Worm (Caenorhabditis elegans) whole organism, L1 larva: ENCODE measurements around the gene Y75B8A.13.
A peak's percentile ranks its signal among the peaks of the same experiment; 100 is the strongest.

Source experiments
- C16A3.4 ChIP-seq: fragments of 150-350 bp; optimal IDR thresholded peaks from 2 replicates; lab custom pipeline; 2014; ENCODE audit warnings: missing biosample characterization, missing genetic modification characterization
- C34B4.2 ChIP-seq: sonication (generic microtip); optimal IDR thresholded peaks from 2 replicates; lab custom pipeline; 2017; ENCODE audit warnings: mild to moderate bottlenecking, missing genetic modification characterization, missing compliant biosample characterization
- F16B12.6 ChIP-seq: fragments of 150-350 bp; optimal IDR thresholded peaks from 2 replicates; lab custom pipeline; 2014; ENCODE audit warnings: missing biosample characterization, missing genetic modification characterization
- ama-1 ChIP-seq: fragments of 150-350 bp; optimal IDR thresholded peaks from 2 replicates; lab custom pipeline; 2014
- ceh-63 ChIP-seq: fragments of 200-800 bp; sonication (Bioruptor generic); optimal IDR thresholded peaks from 2 replicates; lab custom pipeline; 2018; ENCODE audit warnings: mild to moderate bottlenecking, missing genetic modification characterization, missing compliant biosample characterization
- ceh-8 ChIP-seq: fragments of 200-800 bp; sonication (Bioruptor generic); optimal IDR thresholded peaks from 2 replicates; lab custom pipeline; 2018; ENCODE audit warnings: mild to moderate bottlenecking, missing genetic modification characterization, moderate library complexity, missing compliant biosample characterization
- ceh-82 ChIP-seq, 3 experiments: fragments of 150-350 bp in 1 of 3; sonication (generic microtip) in 2 of 3; optimal IDR thresholded peaks; 2 replicates each; lab custom pipeline; 2014 to 2017; ENCODE audit warnings: missing biosample characterization in 3 of 3, missing genetic modification characterization in 3 of 3
- ceh-88 ChIP-seq: fragments of 200-800 bp; sonication (Bioruptor generic); IDR thresholded peaks from 2 replicates; pipeline ENCODE4 v1.3.6; 2022; ENCODE audit warnings: missing genetic modification characterization, missing compliant biosample characterization
- ces-1 ChIP-seq: fragments of 150-350 bp; optimal IDR thresholded peaks from 2 replicates; lab custom pipeline; 2014; ENCODE audit warnings: missing biosample characterization, missing genetic modification reagents, missing genetic modification characterization
- dpl-1 ChIP-seq, 3 experiments: fragments of 150-350 bp in 2 of 3; sonication (generic microtip) in 1 of 3; optimal IDR thresholded peaks; 2 replicates each; lab custom pipeline; 2014 to 2017; ENCODE audit warnings: missing biosample characterization in 3 of 3, missing genetic modification characterization in 3 of 3, missing genetic modification reagents in 3 of 3
- dsc-1 ChIP-seq: sonication (generic microtip); optimal IDR thresholded peaks from 2 replicates; lab custom pipeline; 2016; ENCODE audit warnings: mild to moderate bottlenecking, missing genetic modification characterization, missing compliant biosample characterization
- efl-1 ChIP-seq, 4 experiments: fragments of 150-350 bp; optimal IDR thresholded peaks in 3 of 4; peaks in 1 of 4; 1 replicate in 1 of 4; 2 replicates in 3 of 4; lab custom pipeline; 2014; ENCODE audit warnings: missing biosample characterization in 2 of 4, missing genetic modification characterization in 2 of 4, missing genetic modification reagents in 2 of 4
- fkh-10 ChIP-seq: sonication (generic microtip); optimal IDR thresholded peaks from 2 replicates; lab custom pipeline; 2017; ENCODE audit warnings: missing biosample characterization, missing genetic modification reagents, missing genetic modification characterization
- fkh-4 ChIP-seq: sonication (generic microtip); optimal IDR thresholded peaks from 2 replicates; lab custom pipeline; 2016; ENCODE audit warnings: missing compliant biosample characterization, missing genetic modification characterization, borderline replicate concordance
- fkh-8 ChIP-seq: sonication (generic microtip); optimal IDR thresholded peaks from 2 replicates; lab custom pipeline; 2016; ENCODE audit warnings: mild to moderate bottlenecking, missing genetic modification characterization, missing compliant biosample characterization
- fos-1 ChIP-seq: fragments of 150-350 bp; optimal IDR thresholded peaks from 2 replicates; lab custom pipeline; 2014; ENCODE audit warnings: missing biosample characterization, missing genetic modification characterization
- hlh-4 ChIP-seq: sonication (generic microtip); optimal IDR thresholded peaks from 2 replicates; lab custom pipeline; 2016; ENCODE audit warnings: mild to moderate bottlenecking, missing genetic modification characterization, missing compliant biosample characterization
- hpl-2 ChIP-seq: fragments of 150-350 bp; optimal IDR thresholded peaks from 2 replicates; lab custom pipeline; 2014; ENCODE audit warnings: missing biosample characterization, missing genetic modification reagents, missing genetic modification characterization
- jun-1 ChIP-seq: fragments of 150-350 bp; optimal IDR thresholded peaks from 2 replicates; lab custom pipeline; 2014; ENCODE audit warnings: missing biosample characterization, missing genetic modification reagents, missing genetic modification characterization
- lin-14 ChIP-seq: fragments of 200-800 bp; sonication (Bioruptor generic); optimal IDR thresholded peaks from 2 replicates; lab custom pipeline; 2018; ENCODE audit warnings: mild to moderate bottlenecking, missing genetic modification characterization, moderate library complexity, missing compliant biosample characterization
- lin-15B ChIP-seq: fragments of 150-350 bp; sonication (generic microtip); optimal IDR thresholded peaks from 3 replicates; lab custom pipeline; 2014; ENCODE audit warnings: missing biosample characterization, missing genetic modification characterization
- lsy-2 ChIP-seq, 2 experiments: fragments of 150-350 bp; optimal IDR thresholded peaks; 2 replicates each; lab custom pipeline; 2014; ENCODE audit warnings: missing biosample characterization in 2 of 2, missing genetic modification characterization in 2 of 2
- mab-9 ChIP-seq: fragments of 200-800 bp; sonication (Bioruptor generic); IDR thresholded peaks from 2 replicates; pipeline ENCODE4 v1.3.6; 2022; ENCODE audit warnings: missing genetic modification reagents, missing genetic modification characterization, missing compliant biosample characterization
- mdl-1 ChIP-seq, 2 experiments: fragments of 150-350 bp; optimal IDR thresholded peaks; 2 replicates each; lab custom pipeline; 2014 to 2017; ENCODE audit warnings: missing biosample characterization in 2 of 2, missing genetic modification characterization in 2 of 2, inconsistent platforms in 1 of 2
- mef-2 ChIP-seq: fragments of 150-350 bp; optimal IDR thresholded peaks from 2 replicates; lab custom pipeline; 2014; ENCODE audit warnings: missing biosample characterization, missing genetic modification characterization
- mep-1 ChIP-seq: fragments of 150-350 bp; optimal IDR thresholded peaks from 2 replicates; lab custom pipeline; 2014; ENCODE audit warnings: missing biosample characterization, missing genetic modification characterization
- nhr-11 ChIP-seq: fragments of 150-350 bp; optimal IDR thresholded peaks from 2 replicates; lab custom pipeline; 2014; ENCODE audit warnings: missing biosample characterization, missing genetic modification characterization
- nhr-12 ChIP-seq: sonication (generic microtip); optimal IDR thresholded peaks from 2 replicates; lab custom pipeline; 2017; ENCODE audit warnings: missing biosample characterization, missing genetic modification characterization
- nhr-20 ChIP-seq: sonication (generic microtip); optimal IDR thresholded peaks from 2 replicates; lab custom pipeline; 2016; ENCODE audit warnings: mild to moderate bottlenecking, missing genetic modification characterization, missing compliant biosample characterization
- nhr-237 ChIP-seq: fragments of 150-350 bp; optimal IDR thresholded peaks from 2 replicates; lab custom pipeline; 2014; ENCODE audit warnings: missing biosample characterization, missing genetic modification characterization
- nhr-47 ChIP-seq: sonication (generic microtip); optimal IDR thresholded peaks from 2 replicates; lab custom pipeline; 2016; ENCODE audit warnings: mild to moderate bottlenecking, missing genetic modification characterization, moderate library complexity, missing compliant biosample characterization
- nhr-71 ChIP-seq: sonication (generic microtip); optimal IDR thresholded peaks from 2 replicates; lab custom pipeline; 2016; ENCODE audit warnings: mild to moderate bottlenecking, missing genetic modification characterization, moderate library complexity, missing compliant biosample characterization
- nhr-76 ChIP-seq: sonication (generic microtip); optimal IDR thresholded peaks from 2 replicates; lab custom pipeline; 2017; ENCODE audit warnings: missing biosample characterization, missing genetic modification characterization
- nhr-77 ChIP-seq: fragments of 150-350 bp; optimal IDR thresholded peaks from 2 replicates; lab custom pipeline; 2014; ENCODE audit warnings: missing biosample characterization, missing genetic modification characterization
- nhr-85 ChIP-seq: sonication (generic microtip); peaks from one replicate; lab custom pipeline; 2016; ENCODE audit warnings: missing genetic modification characterization, inconsistent platforms, missing compliant biosample characterization
- pag-3 ChIP-seq: sonication (generic microtip); optimal IDR thresholded peaks from 2 replicates; lab custom pipeline; 2017; ENCODE audit warnings: missing genetic modification characterization, mild to moderate bottlenecking, missing compliant biosample characterization, antibody characterized with exemption, borderline replicate concordance; ENCODE audit not compliant: insufficient read depth
- pax-3 ChIP-seq: fragments of 200-800 bp; sonication (Bioruptor generic); optimal IDR thresholded peaks from 2 replicates; lab custom pipeline; 2018; ENCODE audit warnings: mild to moderate bottlenecking, missing genetic modification characterization, moderate library complexity, missing compliant biosample characterization
- pqm-1 ChIP-seq: sonication (generic microtip); optimal IDR thresholded peaks from 3 replicates; lab custom pipeline; 2017; ENCODE audit warnings: missing biosample characterization, missing genetic modification characterization
- rnt-1 ChIP-seq: sonication (generic microtip); optimal IDR thresholded peaks from 2 replicates; lab custom pipeline; 2016; ENCODE audit warnings: mild to moderate bottlenecking, missing genetic modification characterization, moderate library complexity, missing compliant biosample characterization
- skn-1 ChIP-seq: fragments of 150-350 bp; optimal IDR thresholded peaks from 2 replicates; lab custom pipeline; 2014; ENCODE audit warnings: missing biosample characterization, missing genetic modification characterization
- snpc-4 ChIP-seq: fragments of 150-350 bp; optimal IDR thresholded peaks from 2 replicates; lab custom pipeline; 2014; ENCODE audit warnings: missing biosample characterization, missing genetic modification characterization
- snu-23 ChIP-seq: sonication (generic microtip); optimal IDR thresholded peaks from 2 replicates; lab custom pipeline; 2016; ENCODE audit warnings: missing genetic modification characterization, missing compliant biosample characterization
- sox-4 ChIP-seq: sonication (generic microtip); optimal IDR thresholded peaks from 2 replicates; lab custom pipeline; 2016; ENCODE audit warnings: missing genetic modification characterization, missing compliant biosample characterization
- sptf-1 ChIP-seq: fragments of 150-350 bp; optimal IDR thresholded peaks from 2 replicates; lab custom pipeline; 2014; ENCODE audit warnings: missing biosample characterization, missing genetic modification characterization
- sup-37 ChIP-seq: fragments of 200-800 bp; sonication (Bioruptor generic); optimal IDR thresholded peaks from 2 replicates; lab custom pipeline; 2018; ENCODE audit warnings: mild to moderate bottlenecking, missing genetic modification characterization, missing compliant biosample characterization
- swsn-7 ChIP-seq: sonication (generic microtip); optimal IDR thresholded peaks from 2 replicates; lab custom pipeline; 2016; ENCODE audit warnings: missing genetic modification characterization, missing compliant biosample characterization
- tlp-1 ChIP-seq: fragments of 150-350 bp; optimal IDR thresholded peaks from 2 replicates; lab custom pipeline; 2014; ENCODE audit warnings: missing biosample characterization, missing genetic modification characterization
- unc-130 ChIP-seq: fragments of 150-350 bp; optimal IDR thresholded peaks from 2 replicates; lab custom pipeline; 2017; ENCODE audit warnings: missing biosample characterization, missing genetic modification characterization, inconsistent platforms
- unc-62 ChIP-seq: fragments of 150-350 bp; optimal IDR thresholded peaks from 2 replicates; lab custom pipeline; 2014; ENCODE audit warnings: missing biosample characterization, missing genetic modification reagents, missing genetic modification characterization
- vab-15 ChIP-seq: sonication (generic microtip); optimal IDR thresholded peaks from 2 replicates; lab custom pipeline; 2017; ENCODE audit warnings: missing genotype, mild to moderate bottlenecking, missing genetic modification characterization, missing compliant biosample characterization
- xbp-1 ChIP-seq: sonication (generic microtip); optimal IDR thresholded peaks from 2 replicates; lab custom pipeline; 2016; ENCODE audit warnings: missing genetic modification characterization, missing compliant biosample characterization
- zag-1 ChIP-seq: fragments of 150-350 bp; optimal IDR thresholded peaks from 2 replicates; lab custom pipeline; 2014; ENCODE audit warnings: missing biosample characterization, missing genetic modification characterization
- ztf-11 ChIP-seq, 2 experiments: sonication (generic microtip); optimal IDR thresholded peaks; 2 replicates each; lab custom pipeline; 2016 to 2017; ENCODE audit warnings: missing genetic modification characterization in 2 of 2, missing biosample characterization in 1 of 2, missing compliant biosample characterization in 1 of 2

The Y75B8A.13 gene

ce11 chrIII:12226089-12226682 lies 10.7 kb upstream of the Y75B8A.13 start, which contains the start of the genes Y75B8A.18 and Y75B8A.19 (continued):
- TF ChIP-seq efl-1 (optimal IDR thresholded peaks at IDR 0.05; lab: Kevin White, UChicago) (peak; percentile 80 to 95), efl-1 (GFP tag; optimal IDR thresholded peaks at IDR 0.05 in 1 of 2; lab: Kevin White, UChicago) (peak; percentile 95 to 99), mef-2 (tag; lab: Kevin White, UChicago) (no peak), ces-1 (GFP tag; lab: Kevin White, UChicago) (no peak), C34B4.2 (tag; lab: Kevin White, UChicago) (no peak), dsc-1 (peak; percentile 53), ceh-82 (tag; optimal IDR thresholded peaks at IDR 0.05; lab: Kevin White, UChicago) (peak in 2 of 3 experiments; percentile 39 to 78), mep-1 (tag; lab: Kevin White, UChicago) (peak; percentile 60), ceh-8 (peak; percentile 4), jun-1 (tag; lab: Kevin White, UChicago) (no peak), ama-1 (no peak), rnt-1 (tag; lab: Kevin White, UChicago) (peak; percentile 75), swsn-7 (tag; lab: Kevin White, UChicago) (peak; percentile 54), C16A3.4 (peak; percentile 71), lsy-2 (tag; optimal IDR thresholded peaks at IDR 0.05; lab: Kevin White, UChicago) (peak; percentile 69 to 81), tlp-1 (no peak), ceh-88 (no peak), pqm-1 (tag; lab: Kevin White, UChicago) (no peak), nhr-11 (no peak), sptf-1 (no peak), mab-9 (peak; percentile 49; the same call in 1 of the 2 replicates), pax-3 (tag; lab: Kevin White, UChicago) (peak; percentile 45), nhr-237 (no peak), unc-130 (peak; percentile 48), pag-3 (tag; lab: Kevin White, UChicago) (no peak), nhr-12 (no peak), lin-14 (GFP tag; lab: Kevin White, UChicago) (no peak), sox-4 (tag; lab: Kevin White, UChicago) (no peak), skn-1 (tag; lab: Kevin White, UChicago) (no peak), hpl-2 (GFP tag; lab: Kevin White, UChicago) (no peak), fkh-8 (tag; lab: Kevin White, UChicago) (peak; percentile 67), sup-37 (GFP tag; lab: Kevin White, UChicago) (no peak), snpc-4 (tag; lab: Kevin White, UChicago) (peak; percentile 65), nhr-20 (tag; lab: Kevin White, UChicago) (peak; percentile 47), mdl-1 (tag; optimal IDR thresholded peaks at IDR 0.05; lab: Kevin White, UChicago) (peak in 1 of 2 experiments; percentile 43), unc-62 (no peak), ztf-11 (tag; optimal IDR thresholded peaks at IDR 0.05; lab: Kevin White, UChicago) (peak in 1 of 2 experiments; percentile 14), nhr-71 (tag; lab: Kevin White, UChicago) (peak; percentile 78), hlh-4 (tag; lab: Kevin White, UChicago) (no peak), fkh-4 (no peak), dpl-1 (GFP tag; optimal IDR thresholded peaks at IDR 0.05; lab: Kevin White, UChicago) (peak; percentile 89 to 94 (median 92)), zag-1 (tag; lab: Kevin White, UChicago) (no peak), xbp-1 (tag; lab: Kevin White, UChicago) (peak; percentile 69), nhr-77 (no peak), vab-15 (tag; lab: Kevin White, UChicago) (peak; percentile 18), nhr-76 (no peak), snu-23 (GFP tag; lab: Kevin White, UChicago) (peak; percentile 68), lin-15B (tag; lab: Kevin White, UChicago) (peak; percentile 59), F16B12.6 (peak; percentile 50), nhr-47 (tag; lab: Kevin White, UChicago) (peak; percentile 82), ceh-63 (no peak), fos-1 (tag; lab: Kevin White, UChicago) (peak; percentile 2), nhr-85 (no peak), fkh-10 (GFP tag; lab: Kevin White, UChicago) (peak; percentile 24)
